Fruit fly (Drosophila melanogaster): ENCODE results near the gene Hmgcl.

- TF ChIP-seq CG8478 (optimal IDR thresholded peaks at IDR 0.05) (no peak), CTCF (optimal IDR thresholded peaks at IDR 0.05) (no peak)
These were observed 6.1 kb downstream of the Hmgcl start for dm6 chr2L:6966309-6966708.
